Fruit fly (Drosophila melanogaster): ENCODE results near the gene Sur-8.

The Sur-8 gene

dm6 chr3R:17415439-17415838 is 13.1 kb upstream of the Sur-8 start, which contains the start of gene CG5866:
Gene CG5866 (plus strand): TSS chr3R:17415739.
- TF ChIP-seq Jra (GFP tag; optimal IDR thresholded peaks at IDR 0.05): no peak
- TF ChIP-seq dsf (GFP tag; optimal IDR thresholded peaks at IDR 0.05; ENCODE audit: borderline replicate concordance): no peak
- no peak for TF ChIP-seq Mio (GFP tag; optimal IDR thresholded peaks at IDR 0.05)
- no peak for TF ChIP-seq ey (GFP tag; optimal IDR thresholded peaks at IDR 0.05)
- no peak for TF ChIP-seq CG32264 (GFP tag; optimal IDR thresholded peaks at IDR 0.05)
- no peak for TF ChIP-seq dl (GFP tag; optimal IDR thresholded peaks at IDR 0.05; ENCODE audit: insufficient read depth in 1 of 2, partially characterized antibody in 2 of 2)
- no peak for TF ChIP-seq lola (GFP tag; optimal IDR thresholded peaks at IDR 0.05)
- no peak for TF ChIP-seq tai (GFP tag; optimal IDR thresholded peaks at IDR 0.05)
- TF ChIP-seq usp (GFP tag; optimal IDR thresholded peaks at IDR 0.05): no peak
- TF ChIP-seq Hnf4 (GFP tag; optimal IDR thresholded peaks at IDR 0.05): no peak
- TF ChIP-seq Hr83 (GFP tag; optimal IDR thresholded peaks at IDR 0.05; ENCODE audit: poor library complexity, severe bottlenecking): no peak
- TF ChIP-seq N (GFP tag; optimal IDR thresholded peaks at IDR 0.05): no peak
- TF ChIP-seq GATAd (GFP tag; optimal IDR thresholded peaks at IDR 0.05): no peak
- no peak for TF ChIP-seq woc (GFP tag; optimal IDR thresholded peaks at IDR 0.05)
- no peak for TF ChIP-seq foxo (GFP tag; optimal IDR thresholded peaks at IDR 0.05)

dm6 chr3R:17413601-17414000 is 11.3 kb upstream of the Sur-8 start, which contains the start of gene CG42822:
Gene CG42822 (plus strand): TSS chr3R:17413901.
- no peak for TF ChIP-seq jim (GFP tag; optimal IDR thresholded peaks at IDR 0.05)
- TF ChIP-seq N (GFP tag; optimal IDR thresholded peaks at IDR 0.05): no peak
- TF ChIP-seq Hnf4 (GFP tag; optimal IDR thresholded peaks at IDR 0.05): no peak

- TF ChIP-seq sage (GFP tag; optimal IDR thresholded peaks at IDR 0.05) (no peak), Hnf4 (GFP tag; optimal IDR thresholded peaks at IDR 0.05) (no peak), Jra (GFP tag; optimal IDR thresholded peaks at IDR 0.05) (no peak), jim (GFP tag; optimal IDR thresholded peaks at IDR 0.05) (no peak), CrebA (GFP tag; optimal IDR thresholded peaks at IDR 0.05; ENCODE audit: borderline replicate concordance) (no peak), Rel (GFP tag; optimal IDR thresholded peaks at IDR 0.05) (no peak), Rel (tag; optimal IDR thresholded peaks at IDR 0.05) (no peak), psq (GFP tag; optimal IDR thresholded peaks at IDR 0.05) (no peak), Abd-B (GFP tag; optimal IDR thresholded peaks at IDR 0.05) (no peak), sv (GFP tag; optimal IDR thresholded peaks at IDR 0.05) (no peak), rgr (GFP tag; optimal IDR thresholded peaks at IDR 0.05) (no peak), fru (GFP tag; optimal IDR thresholded peaks at IDR 0.05) (no peak), Mio (GFP tag; optimal IDR thresholded peaks at IDR 0.05) (no peak), Sp1 (GFP tag; optimal IDR thresholded peaks at IDR 0.05) (no peak), dl (GFP tag; optimal IDR thresholded peaks at IDR 0.05; ENCODE audit: insufficient read depth in 1 of 2, partially characterized antibody in 2 of 2) (no peak), OdsH (GFP tag; optimal IDR thresholded peaks at IDR 0.05) (no peak)
Measured at dm6 chr3R:17412458-17413127, 10.3 kb upstream of the Sur-8 start, which contains the start of gene CG42821. Gene CG42821 (plus strand): TSS chr3R:17413077.

DNA sequence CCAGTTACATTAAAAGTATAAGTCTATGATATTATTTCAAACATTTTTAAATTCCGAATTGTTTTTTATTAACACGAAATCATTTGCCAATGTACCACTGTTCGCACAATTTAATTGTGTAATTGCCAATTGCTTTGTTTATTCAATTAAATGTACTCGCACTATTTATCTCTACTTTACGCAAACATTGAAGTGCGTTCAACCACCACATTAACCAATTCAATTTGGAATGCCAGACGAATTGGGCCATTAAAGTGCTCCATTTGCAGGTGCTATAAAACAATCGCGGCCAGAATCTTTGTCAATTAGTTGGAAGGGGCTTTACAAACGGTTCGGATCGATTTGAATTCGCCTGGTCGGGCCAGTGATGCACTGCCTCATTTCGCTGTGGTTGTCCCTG is 8.5 kb upstream of the Sur-8 start, which contains the start of gene CG5863:
Gene CG5863 (plus strand): TSS at position 301 of the 400 bp plus-strand sequence.
- no peak for TF ChIP-seq Dif (GFP tag; optimal IDR thresholded peaks at IDR 0.05; ENCODE audit: partially characterized antibody)
- TF ChIP-seq pan (optimal IDR thresholded peaks at IDR 0.05): no peak
- no peak for TF ChIP-seq jim (GFP tag; optimal IDR thresholded peaks at IDR 0.05)
- no peak for TF ChIP-seq Vsx2 (GFP tag; optimal IDR thresholded peaks at IDR 0.05; ENCODE audit: partially characterized antibody)
- TF ChIP-seq GATAd (GFP tag; optimal IDR thresholded peaks at IDR 0.05): no peak
- TF ChIP-seq sage (GFP tag; optimal IDR thresholded peaks at IDR 0.05): no peak
- no peak for TF ChIP-seq N (GFP tag; optimal IDR thresholded peaks at IDR 0.05)
- TF ChIP-seq dl (GFP tag; optimal IDR thresholded peaks at IDR 0.05; ENCODE audit: insufficient read depth in 1 of 2, partially characterized antibody in 2 of 2): no peak
- TF ChIP-seq Rel (GFP tag; optimal IDR thresholded peaks at IDR 0.05): no peak
- TF ChIP-seq Rel (tag; optimal IDR thresholded peaks at IDR 0.05): no peak
- TF ChIP-seq CG9705 (GFP tag; optimal IDR thresholded peaks at IDR 0.05): no peak
- no peak for TF ChIP-seq HLH106 (tag; optimal IDR thresholded peaks at IDR 0.05)
- no peak for TF ChIP-seq dsf (GFP tag; optimal IDR thresholded peaks at IDR 0.05; ENCODE audit: borderline replicate concordance)
- no peak for TF ChIP-seq OdsH (GFP tag; optimal IDR thresholded peaks at IDR 0.05)
- no peak for TF ChIP-seq Hr78 (GFP tag; optimal IDR thresholded peaks at IDR 0.05)
- no peak for TF ChIP-seq fru (GFP tag; optimal IDR thresholded peaks at IDR 0.05)
- TF ChIP-seq brk (GFP tag; optimal IDR thresholded peaks at IDR 0.05): no peak
